Worm (Caenorhabditis elegans): ENCODE results near the gene ubxn-4.

DNA sequence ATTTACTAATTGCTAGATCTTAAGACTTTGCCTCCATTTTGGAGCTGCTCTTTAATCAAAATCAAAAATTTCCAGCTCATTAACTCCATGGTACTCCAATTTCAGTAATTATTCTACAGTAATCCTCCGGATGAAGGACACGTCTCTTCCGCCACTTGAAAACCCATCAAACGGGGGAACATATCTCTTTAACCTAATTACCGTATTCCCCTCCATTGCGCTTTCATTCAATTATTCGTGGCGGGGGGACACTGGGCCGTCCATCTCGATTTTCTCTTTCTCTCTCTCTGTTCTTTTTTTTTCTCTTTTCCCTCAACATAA is 11.5 kb upstream of the ubxn-4 start:
- TF ChIP-seq nhr-23 (tag; optimal IDR thresholded peaks at IDR 0.05) = no peak
- no peak for TF ChIP-seq nhr-12 (tag; optimal IDR thresholded peaks at IDR 0.05)
- no peak for TF ChIP-seq fos-1 (tag; optimal IDR thresholded peaks at IDR 0.05)
- TF ChIP-seq R02D3.7 (tag; optimal IDR thresholded peaks at IDR 0.05) = no peak
- TF ChIP-seq ceh-9 (tag; optimal IDR thresholded peaks at IDR 0.05) = no peak
- no peak for TF ChIP-seq pqm-1 (tag; optimal IDR thresholded peaks at IDR 0.05)
- no peak for TF ChIP-seq unc-62 (GFP tag; optimal IDR thresholded peaks at IDR 0.05)
- TF ChIP-seq nhr-25 (tag; optimal IDR thresholded peaks at IDR 0.05) = no peak
- TF ChIP-seq egl-27 (tag; optimal IDR thresholded peaks at IDR 0.05) = no peak
- TF ChIP-seq skn-1 (tag; optimal IDR thresholded peaks at IDR 0.05) = no peak
- no peak for TF ChIP-seq lin-15B (tag; optimal IDR thresholded peaks at IDR 0.05)

All from whole organism, L3 larva.